Worm (Caenorhabditis elegans) whole organism, mixed stage, embryonic: Measurements from ENCODE around the gene srh-21.

Source experiments
- lsy-2 ChIP-seq: fragments of 150-350 bp; optimal IDR thresholded peaks from 2 replicates; lab custom pipeline; 2014; ENCODE audit warnings: missing biosample characterization, missing genetic modification characterization
- mep-1 ChIP-seq: fragments of 150-350 bp; optimal IDR thresholded peaks from 2 replicates; lab custom pipeline; 2017; ENCODE audit warnings: missing biosample characterization, missing genetic modification reagents, missing genetic modification characterization, inconsistent platforms
- nhr-28 ChIP-seq: fragments of 150-350 bp; optimal IDR thresholded peaks from 2 replicates; lab custom pipeline; 2014; ENCODE audit warnings: missing biosample characterization, missing genetic modification characterization
- unc-39 ChIP-seq: fragments of 150-350 bp; optimal IDR thresholded peaks from 2 replicates; lab custom pipeline; 2014; ENCODE audit warnings: missing biosample characterization, missing genetic modification characterization
- unc-62 ChIP-seq: fragments of 150-350 bp; optimal IDR thresholded peaks from 2 replicates; lab custom pipeline; 2014; ENCODE audit warnings: missing biosample characterization, missing genetic modification reagents, missing genetic modification characterization

DNA sequence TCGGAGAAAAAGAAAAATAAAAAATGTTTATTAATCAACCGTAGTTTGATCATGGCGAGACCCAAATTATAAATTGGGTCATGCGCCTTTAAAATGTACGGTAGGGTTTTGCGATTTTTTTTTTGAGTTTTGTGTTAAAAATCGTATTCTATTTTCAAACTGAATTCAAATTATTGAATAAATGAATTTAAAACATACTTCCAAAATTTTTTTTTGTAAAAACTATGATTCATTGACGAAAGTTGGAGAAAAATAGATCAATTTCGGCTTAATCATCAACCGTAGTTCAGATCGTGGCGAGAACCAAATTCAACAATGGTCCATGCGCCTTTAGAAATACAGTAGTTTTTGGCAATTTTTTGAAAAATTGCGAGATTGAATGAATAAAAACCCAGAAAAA is 37.1 kb downstream of the srh-21 start:
- TF ChIP-seq lsy-2 (tag; lab: Kevin White, UChicago) (no peak), unc-62 (GFP tag; lab: Kevin White, UChicago) (no peak), mep-1 (tag; lab: Kevin White, UChicago) (no peak), nhr-28 (tag; lab: Kevin White, UChicago) (no peak), unc-39 (no peak)
